Worm (Caenorhabditis elegans): ENCODE measurements around the gene F11C1.9.

F11C1.9 gene

DNA sequence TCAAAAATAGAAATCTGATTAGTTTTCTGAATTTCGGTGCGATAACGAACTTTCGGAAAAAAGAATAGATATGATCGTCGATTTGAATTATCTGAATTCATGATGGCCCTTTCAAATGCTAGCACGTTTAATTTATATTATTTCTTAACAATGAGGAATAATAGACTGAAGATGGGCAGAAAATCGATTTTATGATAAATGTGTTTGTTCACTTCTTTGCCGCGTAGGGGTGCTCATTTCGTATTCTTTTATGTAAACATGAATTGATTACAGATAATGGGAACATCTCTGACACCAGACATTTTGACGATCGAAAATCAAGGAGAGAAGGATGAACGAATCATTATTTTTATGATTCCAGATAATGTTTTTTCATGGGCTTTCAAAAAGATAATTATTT lies at the start of gene F11C1.9:
F11C1.9 (minus strand) TSS at position 101 of the 400 bp plus-strand sequence.
- TF ChIP-seq ets-7 (tag; optimal IDR thresholded peaks at IDR 0.05), result no peak

DNA sequence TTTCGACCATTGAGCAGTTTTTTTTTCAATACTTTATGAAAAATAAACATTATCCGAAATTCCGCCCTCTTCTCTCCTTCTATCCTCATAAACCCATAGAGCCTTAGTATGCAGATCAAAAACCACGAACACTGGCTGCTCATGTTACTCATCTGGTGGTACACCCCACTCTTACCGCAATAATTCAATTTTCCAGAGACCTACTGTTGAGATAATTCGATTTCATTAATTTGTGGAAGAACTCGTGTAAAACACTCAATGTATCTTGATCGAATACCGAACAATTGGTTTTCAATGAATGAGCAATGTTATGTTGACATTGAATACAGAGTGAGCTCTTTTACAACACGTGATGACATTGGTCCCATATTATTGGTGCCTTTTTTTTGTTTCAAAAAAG lies 44.1 kb upstream of the F11C1.9 start:
- no peak for TF ChIP-seq ama-1 (optimal IDR thresholded peaks at IDR 0.05)
- TF ChIP-seq hmg-4 (GFP tag; optimal IDR thresholded peaks at IDR 0.05), result no peak

ce11 chrX:13016290-13016689 lies 38.9 kb upstream of the F11C1.9 start:
- TF ChIP-seq tra-4 (tag; optimal IDR thresholded peaks at IDR 0.05) (no peak), ceh-36 (tag; optimal IDR thresholded peaks at IDR 0.05) (no peak), sea-1 (GFP tag; conservative IDR thresholded peaks at IDR 0.05) (no peak), flt-1 (GFP tag; IDR thresholded peaks at IDR 0.05) (no peak)

- TF ChIP-seq flt-1 (GFP tag; IDR thresholded peaks at IDR 0.05) (no peak), sea-1 (GFP tag; conservative IDR thresholded peaks at IDR 0.05) (no peak)
Observed at ce11 chrX:13014341-13014740, 37.0 kb upstream of the F11C1.9 start.

- TF ChIP-seq hmbx-1 (tag; optimal IDR thresholded peaks at IDR 0.05) (no peak), tra-4 (tag; optimal IDR thresholded peaks at IDR 0.05) (no peak), tbx-11 (GFP tag; IDR thresholded peaks at IDR 0.05) (no peak), ceh-13 (GFP tag; optimal IDR thresholded peaks at IDR 0.05) (no peak), ceh-36 (tag; optimal IDR thresholded peaks at IDR 0.05) (no peak), F13C5.2 (tag; optimal IDR thresholded peaks at IDR 0.05) (no peak), flt-1 (GFP tag; IDR thresholded peaks at IDR 0.05) (no peak), tbx-37 (GFP tag; conservative IDR thresholded peaks at IDR 0.05) (no peak), scrt-1 (GFP tag; IDR thresholded peaks at IDR 0.05) (no peak), pes-1 (GFP tag; IDR thresholded peaks at IDR 0.05) (no peak), hnd-1 (tag; optimal IDR thresholded peaks at IDR 0.05) (no peak), B0310.2 (tag; optimal IDR thresholded peaks at IDR 0.05) (no peak), ets-7 (tag; optimal IDR thresholded peaks at IDR 0.05) (no peak), sea-1 (GFP tag; conservative IDR thresholded peaks at IDR 0.05) (no peak), hmg-4 (GFP tag; optimal IDR thresholded peaks at IDR 0.05) (no peak), aly-1 (tag; optimal IDR thresholded peaks at IDR 0.05) (no peak)
Observed at ce11 chrX:13011897-13012296, 34.5 kb upstream of the F11C1.9 start.

ce11 chrX:13009645-13010044 lies 32.3 kb upstream of the F11C1.9 start:
- no peak for TF ChIP-seq scrt-1 (GFP tag; IDR thresholded peaks at IDR 0.05)
- TF ChIP-seq ceh-13 (GFP tag; optimal IDR thresholded peaks at IDR 0.05), result no peak
- TF ChIP-seq tbx-11 (GFP tag; IDR thresholded peaks at IDR 0.05), result no peak
- no peak for TF ChIP-seq ama-1 (optimal IDR thresholded peaks at IDR 0.05)
- TF ChIP-seq tra-4 (tag; optimal IDR thresholded peaks at IDR 0.05), result no peak
- TF ChIP-seq ets-7 (tag; optimal IDR thresholded peaks at IDR 0.05), result no peak
- no peak for TF ChIP-seq tbx-37 (GFP tag; conservative IDR thresholded peaks at IDR 0.05)
- no peak for TF ChIP-seq aly-1 (tag; optimal IDR thresholded peaks at IDR 0.05)
- no peak for TF ChIP-seq hmbx-1 (tag; optimal IDR thresholded peaks at IDR 0.05)
- TF ChIP-seq hnd-1 (tag; optimal IDR thresholded peaks at IDR 0.05), result no peak
- TF ChIP-seq pes-1 (GFP tag; IDR thresholded peaks at IDR 0.05), result no peak
- no peak for TF ChIP-seq F13C5.2 (tag; optimal IDR thresholded peaks at IDR 0.05)
- no peak for TF ChIP-seq ceh-36 (tag; optimal IDR thresholded peaks at IDR 0.05)
- no peak for TF ChIP-seq flt-1 (GFP tag; IDR thresholded peaks at IDR 0.05)
- no peak for TF ChIP-seq sea-1 (GFP tag; conservative IDR thresholded peaks at IDR 0.05)

ce11 chrX:13008895-13009294 lies 31.5 kb upstream of the F11C1.9 start:
- no peak for TF ChIP-seq hnd-1 (tag; optimal IDR thresholded peaks at IDR 0.05)

- TF ChIP-seq tra-4 (tag; optimal IDR thresholded peaks at IDR 0.05), result no peak
- TF ChIP-seq tbx-37 (GFP tag; conservative IDR thresholded peaks at IDR 0.05), result no peak
- TF ChIP-seq ets-7 (tag; optimal IDR thresholded peaks at IDR 0.05), result peak; percentile 25
- 0 out of 2 replicates have a peak, but pooled peaks have one; percentile 6 for TF ChIP-seq flt-1 (GFP tag; IDR thresholded peaks at IDR 0.05)
- peak; percentile 39 for TF ChIP-seq hmg-4 (GFP tag; optimal IDR thresholded peaks at IDR 0.05)
- no peak for TF ChIP-seq ama-1 (optimal IDR thresholded peaks at IDR 0.05)
- no peak for TF ChIP-seq ceh-13 (GFP tag; optimal IDR thresholded peaks at IDR 0.05)
Observed at ce11 chrX:13007857-13008813, 30.8 kb upstream of the F11C1.9 start, which contains the start of gene nhr-25. Gene nhr-25 (plus strand): TSS chrX:13008493.

- no peak for TF ChIP-seq tra-4 (tag; optimal IDR thresholded peaks at IDR 0.05)
- no peak for TF ChIP-seq flt-1 (GFP tag; IDR thresholded peaks at IDR 0.05)
- TF ChIP-seq ama-1 (optimal IDR thresholded peaks at IDR 0.05), result no peak
- TF ChIP-seq pes-1 (GFP tag; IDR thresholded peaks at IDR 0.05), result no peak
- no peak for TF ChIP-seq hmbx-1 (tag; optimal IDR thresholded peaks at IDR 0.05)
- TF ChIP-seq aly-1 (tag; optimal IDR thresholded peaks at IDR 0.05), result no peak
- TF ChIP-seq sea-1 (GFP tag; conservative IDR thresholded peaks at IDR 0.05), result no peak
- no peak for TF ChIP-seq B0310.2 (tag; optimal IDR thresholded peaks at IDR 0.05)
- TF ChIP-seq scrt-1 (GFP tag; IDR thresholded peaks at IDR 0.05), result no peak
- TF ChIP-seq hnd-1 (tag; optimal IDR thresholded peaks at IDR 0.05), result no peak
Observed at ce11 chrX:13006734-13007133, 29.4 kb upstream of the F11C1.9 start.
